Fruit fly (Drosophila melanogaster) whole organism, embryonic: Measurements from ENCODE around the gene Ubi-p5E.

Experiments used
- CG10274 ChIP-seq: fragments of 200-800 bp; sonication (Bioruptor generic); optimal IDR thresholded peaks from 3 replicates; lab custom pipeline; 2017; ENCODE audit warnings: missing biosample characterization, mild to moderate bottlenecking, missing genetic modification characterization
- CG10366 ChIP-seq: fragments of 200-800 bp; sonication (Bioruptor generic); IDR thresholded peaks from 2 replicates; pipeline ENCODE4 v1.3.6; 2022; ENCODE audit warnings: missing biosample characterization, missing genetic modification characterization
- CG11456 ChIP-seq: fragments of 200-800 bp; sonication (Bioruptor generic); IDR thresholded peaks from 3 replicates; pipeline ENCODE4 v1.3.6; 2022; ENCODE audit warnings: missing biosample characterization, missing genetic modification characterization
- CG12659 ChIP-seq: fragments of 200-800 bp; sonication (Bioruptor generic); optimal IDR thresholded peaks from 3 replicates; lab custom pipeline; 2017; ENCODE audit warnings: mild to moderate bottlenecking, missing biosample characterization, missing genetic modification reagents, missing genetic modification characterization
- CG13296 ChIP-seq: fragments of 200-800 bp; sonication (Bioruptor generic); optimal IDR thresholded peaks from 3 replicates; lab custom pipeline; 2018; ENCODE audit warnings: missing biosample characterization, mild to moderate bottlenecking, missing genetic modification characterization
- CG14965 ChIP-seq: fragments of 200-800 bp; sonication (Bioruptor generic); optimal IDR thresholded peaks from 2 replicates; lab custom pipeline; 2016; ENCODE audit warnings: missing biosample characterization, missing genetic modification characterization, borderline replicate concordance
- CG15073 ChIP-seq: fragments of 200-800 bp; sonication (Bioruptor generic); optimal IDR thresholded peaks from 2 replicates; lab custom pipeline; 2016; ENCODE audit warnings: missing biosample characterization, missing genetic modification characterization
- CG1647 ChIP-seq: fragments of 200-800 bp; sonication (Bioruptor generic); optimal IDR thresholded peaks from 3 replicates; lab custom pipeline; 2016; ENCODE audit warnings: missing biosample characterization, missing genetic modification characterization
- CG1792 ChIP-seq: fragments of 200-800 bp; sonication (Bioruptor generic); optimal IDR thresholded peaks from 2 replicates; lab custom pipeline; 2016; ENCODE audit warnings: missing biosample characterization, missing genetic modification characterization
- CG18619 ChIP-seq: fragments of 200-800 bp; sonication (Bioruptor generic); optimal IDR thresholded peaks from 3 replicates; lab custom pipeline; 2017; ENCODE audit warnings: missing biosample characterization, mild to moderate bottlenecking, missing genetic modification characterization
- CG2202 ChIP-seq: fragments of 200-800 bp; sonication (Bioruptor generic); optimal IDR thresholded peaks from 2 replicates; lab custom pipeline; 2018; ENCODE audit warnings: missing biosample characterization, mild to moderate bottlenecking, missing genetic modification characterization
- CG30020 ChIP-seq: fragments of 200-800 bp; optimal IDR thresholded peaks from 2 replicates; lab custom pipeline; 2019; ENCODE audit warnings: missing biosample characterization, mild to moderate bottlenecking, missing genetic modification characterization, moderate library complexity
- CG4328 ChIP-seq: fragments of 200-800 bp; sonication (Bioruptor generic); optimal IDR thresholded peaks from 3 replicates; lab custom pipeline; 2017; ENCODE audit warnings: missing biosample characterization, missing genetic modification reagents, missing genetic modification characterization
- CG6791 ChIP-seq: fragments of 200-800 bp; sonication (Bioruptor generic); IDR thresholded peaks from 3 replicates; pipeline ENCODE4 v1.3.6; 2022; ENCODE audit warnings: missing biosample characterization, missing genetic modification characterization; ENCODE audit not compliant: partially characterized antibody
- CG6813 ChIP-seq: fragments of 200-800 bp; sonication (Bioruptor generic); optimal IDR thresholded peaks from 2 replicates; lab custom pipeline; 2017; ENCODE audit warnings: missing biosample characterization, missing genetic modification characterization, mild to moderate bottlenecking, moderate library complexity, missing genetic modification reagents
- CG7786 ChIP-seq: fragments of 200-800 bp; sonication (Bioruptor generic); optimal IDR thresholded peaks from 2 replicates; lab custom pipeline; 2016; ENCODE audit warnings: missing biosample characterization, missing genetic modification characterization
- CG7963 ChIP-seq: fragments of 200-800 bp; sonication (Bioruptor generic); IDR thresholded peaks from 3 replicates; pipeline ENCODE4 v1.3.6; 2022; ENCODE audit warnings: missing biosample characterization, missing genetic modification characterization; ENCODE audit not compliant: partially characterized antibody
- CG9727 ChIP-seq: fragments of 200-800 bp; sonication (Bioruptor generic); optimal IDR thresholded peaks from 3 replicates; lab custom pipeline; 2017; ENCODE audit warnings: missing biosample characterization, mild to moderate bottlenecking, missing genetic modification characterization
- Doc3 ChIP-seq: fragments of 200-800 bp; sonication (Bioruptor generic); IDR thresholded peaks from 3 replicates; pipeline ENCODE4 v1.3.6; 2022; ENCODE audit warnings: missing biosample characterization, missing genetic modification characterization; ENCODE audit not compliant: partially characterized antibody
- Drgx ChIP-seq: fragments of 200-800 bp; sonication (Bioruptor generic); IDR thresholded peaks from 2 replicates; pipeline ENCODE4 v1.3.6; 2022; ENCODE audit warnings: missing biosample characterization, missing genetic modification characterization
- Ets97D ChIP-seq: fragments of 200-800 bp; sonication (Bioruptor generic); optimal IDR thresholded peaks from 3 replicates; lab custom pipeline; 2016; ENCODE audit warnings: missing biosample characterization, missing genetic modification characterization
- Fer1 ChIP-seq: fragments of 200-800 bp; sonication (Bioruptor generic); optimal IDR thresholded peaks from 2 replicates; lab custom pipeline; 2017; ENCODE audit warnings: missing biosample characterization, mild to moderate bottlenecking, missing genetic modification characterization
- GATAe ChIP-seq: fragments of 200-800 bp; sonication (Bioruptor generic); conservative IDR thresholded peaks from 2 replicates; pipeline ENCODE4 v1.3.6; 2022; ENCODE audit warnings: missing biosample characterization, missing genetic modification characterization
- Hsf ChIP-seq: fragments of 200-800 bp; sonication (Bioruptor generic); optimal IDR thresholded peaks from 3 replicates; lab custom pipeline; 2016; ENCODE audit warnings: missing biosample characterization, missing genetic modification characterization
- Kr ChIP-seq: fragments of 200-800 bp; sonication (Bioruptor generic); optimal IDR thresholded peaks from 2 replicates; lab custom pipeline; 2017; ENCODE audit warnings: missing biosample characterization, mild to moderate bottlenecking, missing genetic modification characterization
- Neu2 ChIP-seq: fragments of 200-800 bp; sonication (Bioruptor generic); optimal IDR thresholded peaks from 3 replicates; lab custom pipeline; 2016; ENCODE audit warnings: missing biosample characterization, missing genetic modification characterization, borderline replicate concordance
- Oaz ChIP-seq: fragments of 200-800 bp; sonication (Bioruptor generic); IDR thresholded peaks from 2 replicates; pipeline ENCODE4 v1.3.6; 2022; ENCODE audit warnings: missing biosample characterization, missing genetic modification characterization
- Oli ChIP-seq: fragments of 200-800 bp; sonication (Bioruptor generic); optimal IDR thresholded peaks from 2 replicates; lab custom pipeline; 2018; ENCODE audit warnings: missing biosample characterization, mild to moderate bottlenecking, missing genetic modification characterization, moderate library complexity
- Stat92E ChIP-seq, 3 experiments: fragments of >200 bp in 2 of 3; fragments of 200-800 bp in 1 of 3; sonication (Bioruptor generic) in 1 of 3; optimal IDR thresholded peaks; 2 replicates each; lab custom pipeline; 2017 to 2019; ENCODE audit warnings: missing biosample characterization in 3 of 3, missing genetic modification characterization in 3 of 3, mild to moderate bottlenecking in 1 of 3, moderate library complexity in 1 of 3
- Vsx1 ChIP-seq: fragments of 200-800 bp; sonication (Bioruptor generic); optimal IDR thresholded peaks from 2 replicates; lab custom pipeline; 2017; ENCODE audit warnings: missing biosample characterization, mild to moderate bottlenecking, missing genetic modification characterization, missing genetic modification reagents
- Xbp1 ChIP-seq: fragments of 200-800 bp; sonication (Bioruptor generic); optimal IDR thresholded peaks from 3 replicates; lab custom pipeline; 2016; ENCODE audit warnings: missing biosample characterization, mild to moderate bottlenecking, missing genetic modification characterization
- Xrp1 ChIP-seq: fragments of 200-800 bp; sonication (Bioruptor generic); IDR thresholded peaks from 2 replicates; pipeline ENCODE4 v1.3.6; 2022; ENCODE audit warnings: missing biosample characterization, missing genetic modification characterization
- croc ChIP-seq: fragments of 200-800 bp; sonication (Bioruptor generic); conservative IDR thresholded peaks from 3 replicates; pipeline ENCODE4 v1.3.6; 2022; ENCODE audit warnings: missing biosample characterization, missing genetic modification characterization
- dmrt99B ChIP-seq: fragments of 200-800 bp; sonication (Bioruptor generic); optimal IDR thresholded peaks from 2 replicates; lab custom pipeline; 2018; ENCODE audit warnings: missing biosample characterization, mild to moderate bottlenecking, missing genetic modification characterization, moderate library complexity
- fd64A ChIP-seq: fragments of 200-800 bp; sonication (Bioruptor generic); optimal IDR thresholded peaks from 3 replicates; lab custom pipeline; 2018; ENCODE audit warnings: missing biosample characterization, mild to moderate bottlenecking, missing genetic modification characterization
- grau ChIP-seq: fragments of 200-800 bp; optimal IDR thresholded peaks from 3 replicates; lab custom pipeline; 2019; ENCODE audit warnings: missing biosample characterization, mild to moderate bottlenecking, missing genetic modification characterization, moderate library complexity
- grn ChIP-seq: fragments of 200-800 bp; sonication (Bioruptor generic); optimal IDR thresholded peaks from 3 replicates; lab custom pipeline; 2017; ENCODE audit warnings: missing biosample characterization, missing genetic modification characterization
- gsb-n ChIP-seq: fragments of 200-800 bp; sonication (Bioruptor generic); optimal IDR thresholded peaks from 3 replicates; lab custom pipeline; 2018; ENCODE audit warnings: missing biosample characterization, mild to moderate bottlenecking, missing genetic modification characterization
- h ChIP-seq: fragments of >200 bp; optimal IDR thresholded peaks from 2 replicates; lab custom pipeline; 2017
- hth ChIP-seq: fragments of >200 bp; optimal IDR thresholded peaks from 2 replicates; lab custom pipeline; 2017; ENCODE audit warnings: inconsistent platforms
- insv ChIP-seq, 2 experiments: fragments of 200-800 bp; sonication (Bioruptor generic); optimal IDR thresholded peaks; 3 replicates each; lab custom pipeline; 2016 to 2018; ENCODE audit warnings: missing biosample characterization in 2 of 2, missing genetic modification characterization in 2 of 2
- lbe ChIP-seq: fragments of 200-800 bp; sonication (Bioruptor generic); optimal IDR thresholded peaks from 2 replicates; lab custom pipeline; 2016; ENCODE audit warnings: missing biosample characterization, mild to moderate bottlenecking, missing genetic modification characterization
- lmd ChIP-seq: fragments of 200-800 bp; sonication (Bioruptor generic); IDR thresholded peaks from 2 replicates; pipeline ENCODE4 v1.3.6; 2022; ENCODE audit warnings: missing biosample characterization, missing genetic modification characterization
- nerfin-2 ChIP-seq: fragments of 200-800 bp; sonication (Bioruptor generic); IDR thresholded peaks from 2 replicates; pipeline ENCODE4 v1.3.6; 2022; ENCODE audit warnings: missing biosample characterization, missing genetic modification characterization; ENCODE audit not compliant: partially characterized antibody
- pzg ChIP-seq: fragments of 200-800 bp; sonication (Bioruptor generic); optimal IDR thresholded peaks from 3 replicates; lab custom pipeline; 2018; ENCODE audit warnings: missing biosample characterization, mild to moderate bottlenecking, missing genetic modification characterization, moderate library complexity
- slou ChIP-seq: fragments of 200-800 bp; sonication (Bioruptor generic); optimal IDR thresholded peaks from 3 replicates; lab custom pipeline; 2016; ENCODE audit warnings: missing biosample characterization, missing genetic modification characterization
- sqz ChIP-seq: fragments of 200-800 bp; sonication (Bioruptor generic); optimal IDR thresholded peaks from 3 replicates; lab custom pipeline; 2018; ENCODE audit warnings: missing biosample characterization, mild to moderate bottlenecking, missing genetic modification characterization
- ssp ChIP-seq: fragments of 200-800 bp; sonication (Bioruptor generic); IDR thresholded peaks from 2 replicates; pipeline ENCODE4 v1.3.6; 2022; ENCODE audit warnings: missing biosample characterization, missing genetic modification characterization
- tio ChIP-seq: fragments of 200-800 bp; sonication (Bioruptor generic); optimal IDR thresholded peaks from 2 replicates; lab custom pipeline; 2017; ENCODE audit warnings: missing biosample characterization, missing genetic modification characterization, inconsistent platforms
- vvl ChIP-seq: fragments of 200-800 bp; sonication (Bioruptor generic); IDR thresholded peaks from 2 replicates; pipeline ENCODE4 v1.3.6; 2022; ENCODE audit warnings: missing biosample characterization, missing genetic modification characterization

Gene Ubi-p5E

DNA sequence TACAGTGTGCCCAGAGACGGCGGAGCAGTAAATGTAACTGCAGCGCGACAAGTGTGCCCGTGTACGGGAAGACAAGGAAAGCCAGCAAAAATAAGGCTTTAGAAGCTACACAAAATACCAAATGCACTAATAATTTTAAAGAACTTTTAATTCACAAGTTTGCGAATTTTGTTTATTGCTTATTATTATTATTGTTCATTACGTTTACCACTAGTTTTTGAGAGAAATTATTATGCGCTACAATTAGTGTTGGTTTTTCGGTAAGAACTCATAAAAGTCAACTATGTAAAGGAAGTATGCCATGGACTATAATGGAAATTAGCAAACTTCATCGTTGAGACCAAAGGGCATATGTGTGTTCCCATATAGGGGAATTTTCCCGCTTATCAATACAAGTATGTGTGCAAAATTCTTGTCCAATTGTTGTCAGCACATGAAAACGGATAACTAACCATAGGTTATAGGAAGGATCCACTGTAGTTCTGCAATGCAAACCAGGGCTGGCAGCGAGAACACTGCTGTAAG, 12.2 kb downstream of the Ubi-p5E start, which contains the start of gene schlank:
TSS of gene schlank (minus strand) at position 42 of the 525 bp plus-strand sequence.
- peak; percentile 76 for TF ChIP-seq ssp (GFP tag; lab: Robert Waterston, UW)
- TF ChIP-seq croc (GFP tag; lab: Robert Waterston, UW) = peak; percentile 28; the same call in 1 of the 3 replicates
- TF ChIP-seq CG1792 (GFP tag; lab: Kevin White, UChicago) = no peak
- TF ChIP-seq CG1647 (GFP tag; lab: Kevin White, UChicago) = no peak
- no peak for TF ChIP-seq h
- TF ChIP-seq Vsx1 (GFP tag; lab: Kevin White, UChicago) = no peak
- no peak for TF ChIP-seq tio
- TF ChIP-seq grau (tag; lab: Kevin White, UChicago) = peak; percentile 99
- TF ChIP-seq Oaz (GFP tag; lab: Robert Waterston, UW) = peak; percentile 47
- peak; percentile 31 for TF ChIP-seq CG13296 (GFP tag; lab: Kevin White, UChicago)
- TF ChIP-seq CG7963 (GFP tag; lab: Robert Waterston, UW) = no peak
- peak; percentile 52 for TF ChIP-seq Oli (tag; lab: Kevin White, UChicago)
- TF ChIP-seq Kr (GFP tag; lab: Kevin White, UChicago) = no peak
- TF ChIP-seq Neu2 (GFP tag; lab: Kevin White, UChicago) = no peak
- TF ChIP-seq lbe (GFP tag; lab: Kevin White, UChicago) = no peak
- TF ChIP-seq GATAe (GFP tag; lab: Robert Waterston, UW) = no peak
- TF ChIP-seq Doc3 = no peak
- no peak for TF ChIP-seq CG6813
- no peak for TF ChIP-seq grn (GFP tag; lab: Kevin White, UChicago)
- peak; percentile 38 for TF ChIP-seq CG30020 (tag; lab: Kevin White, UChicago)
- no peak for TF ChIP-seq nerfin-2
- TF ChIP-seq Xrp1 (GFP tag; lab: Robert Waterston, UW) = peak; percentile 46; the same call in 1 of the 2 replicates
- TF ChIP-seq dmrt99B (tag; lab: Kevin White, UChicago) = no peak
- peak; percentile 55 for TF ChIP-seq CG9727 (GFP tag; lab: Kevin White, UChicago)
- TF ChIP-seq Hsf = peak; percentile 62
- TF ChIP-seq hth (lab: Kevin White, UChicago) = no peak
- peak; percentile 10 for TF ChIP-seq CG18619 (GFP tag; lab: Kevin White, UChicago)
- peak in 1 of 3 experiments; percentile 19 for TF ChIP-seq Stat92E (GFP tag; optimal IDR thresholded peaks at IDR 0.05; lab: Kevin White, UChicago)
- TF ChIP-seq CG10274 (GFP tag; lab: Kevin White, UChicago) = no peak
- peak; percentile 61; the same call in 1 of the 2 replicates for TF ChIP-seq CG10366 (GFP tag; lab: Robert Waterston, UW)
- no peak for TF ChIP-seq CG14965 (GFP tag; lab: Kevin White, UChicago)
- peak in 1 of 2 experiments; percentile 12 for TF ChIP-seq insv (GFP tag; optimal IDR thresholded peaks at IDR 0.05; lab: Kevin White, UChicago)
- peak; percentile 10 for TF ChIP-seq Fer1 (GFP tag; lab: Kevin White, UChicago)
- TF ChIP-seq Xbp1 = peak; percentile 64
- no peak for TF ChIP-seq sqz (GFP tag; lab: Kevin White, UChicago)
- TF ChIP-seq Ets97D (GFP tag; lab: Kevin White, UChicago) = peak; percentile 36
- TF ChIP-seq CG4328 (GFP tag; lab: Kevin White, UChicago) = no peak
- no peak for TF ChIP-seq fd64A (GFP tag; lab: Kevin White, UChicago)
- TF ChIP-seq gsb-n (tag; lab: Kevin White, UChicago) = no peak
- TF ChIP-seq CG12659 (GFP tag; lab: Kevin White, UChicago) = peak; percentile 45
- peak; percentile 60; the same call in 1 of the 3 replicates for TF ChIP-seq CG11456
- TF ChIP-seq pzg (GFP tag; lab: Kevin White, UChicago) = peak; percentile 76
- no peak for TF ChIP-seq CG6791 (GFP tag; lab: Robert Waterston, UW)
- peak; percentile 68 for TF ChIP-seq vvl (GFP tag; lab: Robert Waterston, UW)
- peak; percentile 67 for TF ChIP-seq lmd (GFP tag; lab: Robert Waterston, UW)
- no peak for TF ChIP-seq CG15073
- TF ChIP-seq CG2202 = no peak
- TF ChIP-seq Drgx (GFP tag; lab: Robert Waterston, UW) = 0 out of 2 replicates have a peak, but pooled peaks have one; percentile 29
- TF ChIP-seq CG7786 (GFP tag; lab: Kevin White, UChicago) = peak; percentile 64
- TF ChIP-seq slou (GFP tag; lab: Kevin White, UChicago) = peak; percentile 20
